Fruit fly (Drosophila melanogaster) whole organism, embryonic: Measurements from ENCODE around the gene Rab3GAP1.
A peak's percentile ranks its signal among the peaks of the same experiment; 100 is the strongest.

Experiments used
- Ada2b ChIP-seq: fragments of 200-800 bp; sonication (Bioruptor generic); IDR thresholded peaks from 2 replicates; pipeline ENCODE4 v1.3.6; 2022; ENCODE audit warnings: missing biosample characterization, missing genetic modification characterization
- Atf3 ChIP-seq: fragments of 200-800 bp; sonication (Bioruptor generic); optimal IDR thresholded peaks from 3 replicates; lab custom pipeline; 2016; ENCODE audit warnings: missing biosample characterization, missing genetic modification characterization
- CG10147 ChIP-seq: fragments of 200-800 bp; sonication (Bioruptor generic); optimal IDR thresholded peaks from 2 replicates; lab custom pipeline; 2019; ENCODE audit warnings: missing biosample characterization, mild to moderate bottlenecking, missing genetic modification characterization, moderate library complexity
- CG1024 ChIP-seq: fragments of 200-800 bp; sonication (Bioruptor generic); IDR thresholded peaks from 2 replicates; pipeline ENCODE4 v1.3.6; 2022; ENCODE audit warnings: missing biosample characterization, missing genetic modification characterization
- CG10321 ChIP-seq: fragments of 200-800 bp; sonication (Bioruptor generic); IDR thresholded peaks from 2 replicates; pipeline ENCODE4 v1.3.6; 2022; ENCODE audit warnings: missing biosample characterization, missing genetic modification characterization
- CG11247 ChIP-seq: fragments of 200-800 bp; sonication (Bioruptor generic); IDR thresholded peaks from 2 replicates; pipeline ENCODE4 v1.3.6; 2022; ENCODE audit warnings: missing biosample characterization, missing genetic modification characterization
- CG11398 ChIP-seq: fragments of 200-800 bp; sonication (Bioruptor generic); optimal IDR thresholded peaks from 2 replicates; lab custom pipeline; 2016; ENCODE audit warnings: missing biosample characterization, missing genetic modification characterization
- CG11695 ChIP-seq: fragments of 200-800 bp; sonication (Bioruptor generic); IDR thresholded peaks from 3 replicates; pipeline ENCODE4 v1.3.6; 2022; ENCODE audit warnings: missing biosample characterization, missing genetic modification characterization
- CG11723 ChIP-seq: fragments of 200-800 bp; sonication (Bioruptor generic); optimal IDR thresholded peaks from 2 replicates; lab custom pipeline; 2017; ENCODE audit warnings: missing biosample characterization, mild to moderate bottlenecking, missing genetic modification characterization
- CG12071 ChIP-seq: fragments of 200-800 bp; sonication (Bioruptor generic); optimal IDR thresholded peaks from 3 replicates; lab custom pipeline; 2018; ENCODE audit warnings: missing biosample characterization, mild to moderate bottlenecking, missing genetic modification characterization
- CG13123 ChIP-seq: fragments of 200-800 bp; sonication (Bioruptor generic); optimal IDR thresholded peaks from 2 replicates; lab custom pipeline; 2016; ENCODE audit warnings: missing biosample characterization, missing genetic modification characterization
- CG13287 ChIP-seq: fragments of 200-800 bp; sonication (Bioruptor generic); IDR thresholded peaks from 2 replicates; pipeline ENCODE4 v1.3.6; 2022; ENCODE audit warnings: missing biosample characterization, missing genetic modification characterization; ENCODE audit not compliant: partially characterized antibody
- CG13775 ChIP-seq: fragments of 200-800 bp; sonication (Bioruptor generic); optimal IDR thresholded peaks from 3 replicates; lab custom pipeline; 2017; ENCODE audit warnings: missing biosample characterization, mild to moderate bottlenecking, missing genetic modification characterization
- CG17186 ChIP-seq: fragments of 200-800 bp; sonication (Bioruptor generic); optimal IDR thresholded peaks from 3 replicates; lab custom pipeline; 2017; ENCODE audit warnings: missing biosample characterization, missing genetic modification reagents, missing genetic modification characterization
- CG3065 ChIP-seq: fragments of 200-800 bp; sonication (Bioruptor generic); optimal IDR thresholded peaks from 2 replicates; lab custom pipeline; 2016; ENCODE audit warnings: missing biosample characterization, missing genetic modification characterization
- CG31224 ChIP-seq: fragments of 200-800 bp; sonication (Bioruptor generic); IDR thresholded peaks from 2 replicates; pipeline ENCODE4 v1.3.6; 2022; ENCODE audit warnings: missing biosample characterization, missing genetic modification characterization
- CG3407 ChIP-seq: fragments of 200-800 bp; sonication (Bioruptor generic); optimal IDR thresholded peaks from 2 replicates; lab custom pipeline; 2018; ENCODE audit warnings: missing biosample characterization, mild to moderate bottlenecking, missing genetic modification characterization
- CG6791 ChIP-seq: fragments of 200-800 bp; sonication (Bioruptor generic); IDR thresholded peaks from 3 replicates; pipeline ENCODE4 v1.3.6; 2022; ENCODE audit warnings: missing biosample characterization, missing genetic modification characterization; ENCODE audit not compliant: partially characterized antibody
- CG7372 ChIP-seq: fragments of 200-800 bp; sonication (Bioruptor generic); IDR thresholded peaks from 2 replicates; pipeline ENCODE4 v1.3.6; 2022; ENCODE audit warnings: missing biosample characterization, missing genetic modification characterization
- CG7963 ChIP-seq: fragments of 200-800 bp; sonication (Bioruptor generic); IDR thresholded peaks from 3 replicates; pipeline ENCODE4 v1.3.6; 2022; ENCODE audit warnings: missing biosample characterization, missing genetic modification characterization; ENCODE audit not compliant: partially characterized antibody
- CG8388 ChIP-seq: fragments of 200-800 bp; sonication (Bioruptor generic); optimal IDR thresholded peaks from 2 replicates; lab custom pipeline; 2019; ENCODE audit warnings: missing biosample characterization, mild to moderate bottlenecking, missing genetic modification characterization, moderate library complexity
- CoRest ChIP-seq: fragments of 200-800 bp; sonication (Bioruptor generic); optimal IDR thresholded peaks from 3 replicates; lab custom pipeline; 2018; ENCODE audit warnings: missing biosample characterization, mild to moderate bottlenecking, missing genetic modification characterization, moderate library complexity
- Deaf1 ChIP-seq: fragments of 200-800 bp; optimal IDR thresholded peaks from 3 replicates; lab custom pipeline; 2019; ENCODE audit warnings: missing biosample characterization, mild to moderate bottlenecking, missing genetic modification characterization, moderate library complexity
- Dip2 ChIP-seq: fragments of 200-800 bp; sonication (Bioruptor generic); IDR thresholded peaks from 2 replicates; pipeline ENCODE4 v1.3.6; 2022; ENCODE audit warnings: missing biosample characterization, missing genetic modification characterization
- E2f2 ChIP-seq: fragments of 200-800 bp; sonication (Bioruptor generic); IDR thresholded peaks from 2 replicates; pipeline ENCODE4 v1.3.6; 2022; ENCODE audit warnings: missing biosample characterization, missing genetic modification characterization
- Gug ChIP-seq: fragments of 200-800 bp; sonication (Bioruptor generic); IDR thresholded peaks from 4 replicates; pipeline ENCODE4 v1.3.6; 2022; ENCODE audit warnings: missing biosample characterization, missing genetic modification characterization
- Hey ChIP-seq: fragments of 200-800 bp; sonication (Bioruptor generic); optimal IDR thresholded peaks from 3 replicates; lab custom pipeline; 2018; ENCODE audit warnings: missing biosample characterization, mild to moderate bottlenecking, missing genetic modification characterization
- Hmx ChIP-seq: fragments of 200-800 bp; sonication (Bioruptor generic); optimal IDR thresholded peaks from 2 replicates; lab custom pipeline; 2016; ENCODE audit warnings: missing biosample characterization, missing genetic modification characterization
- Hr3 ChIP-seq: fragments of 200-800 bp; sonication (Bioruptor generic); optimal IDR thresholded peaks from 3 replicates; lab custom pipeline; 2016; ENCODE audit warnings: missing biosample characterization, missing genetic modification characterization
- Hr78 ChIP-seq, 2 experiments: fragments of 200-800 bp in 1 of 2; fragments of >200 bp in 1 of 2; sonication (Bioruptor generic) in 1 of 2; optimal IDR thresholded peaks; 2 replicates each; lab custom pipeline; 2017 to 2019; ENCODE audit warnings: missing biosample characterization in 2 of 2, missing genetic modification characterization in 2 of 2, mild to moderate bottlenecking in 1 of 2, moderate library complexity in 1 of 2
- Lhr ChIP-seq: fragments of 200-800 bp; sonication (Bioruptor generic); optimal IDR thresholded peaks from 3 replicates; lab custom pipeline; 2017; ENCODE audit warnings: mild to moderate bottlenecking, missing biosample characterization, missing genetic modification reagents, missing genetic modification characterization
- MTF-1 ChIP-seq: fragments of 200-800 bp; sonication (Bioruptor generic); optimal IDR thresholded peaks from 2 replicates; lab custom pipeline; 2018; ENCODE audit warnings: missing biosample characterization, mild to moderate bottlenecking, missing genetic modification characterization, borderline replicate concordance
- Meics ChIP-seq: fragments of 200-800 bp; sonication (Bioruptor generic); optimal IDR thresholded peaks from 2 replicates; lab custom pipeline; 2017; ENCODE audit warnings: missing biosample characterization, mild to moderate bottlenecking, missing genetic modification characterization
- NK7.1 ChIP-seq: fragments of 200-800 bp; sonication (Bioruptor generic); optimal IDR thresholded peaks from 3 replicates; lab custom pipeline; 2016; ENCODE audit warnings: missing biosample characterization, missing genetic modification characterization
- Nf-YB ChIP-seq: fragments of 200-800 bp; sonication (Bioruptor generic); optimal IDR thresholded peaks from 3 replicates; lab custom pipeline; 2019; ENCODE audit warnings: missing biosample characterization, mild to moderate bottlenecking, missing genetic modification characterization, moderate library complexity
- NfI ChIP-seq: fragments of 200-800 bp; sonication (Bioruptor generic); optimal IDR thresholded peaks from 3 replicates; lab custom pipeline; 2018; ENCODE audit warnings: missing biosample characterization, mild to moderate bottlenecking, missing genetic modification characterization, moderate library complexity
- Sox100B ChIP-seq: fragments of 200-800 bp; sonication (Bioruptor generic); optimal IDR thresholded peaks from 3 replicates; lab custom pipeline; 2018; ENCODE audit warnings: missing biosample characterization, mild to moderate bottlenecking, missing genetic modification characterization
- Usf ChIP-seq: fragments of 200-800 bp; sonication (Bioruptor generic); optimal IDR thresholded peaks from 2 replicates; lab custom pipeline; 2017; ENCODE audit warnings: missing genotype, missing biosample characterization, missing genetic modification characterization
- ab ChIP-seq: fragments of 200-800 bp; sonication (Bioruptor generic); optimal IDR thresholded peaks from 2 replicates; lab custom pipeline; 2016; ENCODE audit warnings: missing biosample characterization, missing genetic modification characterization
- aop ChIP-seq: fragments of 200-800 bp; sonication (Bioruptor generic); IDR thresholded peaks from 2 replicates; pipeline ENCODE4 v1.3.6; 2022; ENCODE audit warnings: missing biosample characterization, missing genetic modification characterization
- bbx ChIP-seq: fragments of 200-800 bp; sonication (Bioruptor generic); IDR thresholded peaks from 2 replicates; pipeline ENCODE4 v1.3.6; 2022; ENCODE audit warnings: missing biosample characterization, missing genetic modification characterization; ENCODE audit not compliant: partially characterized antibody
- cg ChIP-seq: fragments of 200-800 bp; sonication (Bioruptor generic); optimal IDR thresholded peaks from 3 replicates; lab custom pipeline; 2019; ENCODE audit warnings: missing biosample characterization, mild to moderate bottlenecking, missing genetic modification characterization, moderate library complexity
- chif ChIP-seq, 2 experiments: fragments of 200-800 bp; sonication (Bioruptor generic); optimal IDR thresholded peaks; 3 replicates each; lab custom pipeline; 2016; ENCODE audit warnings: missing biosample characterization in 2 of 2, missing genetic modification characterization in 2 of 2
- corto ChIP-seq: fragments of 200-800 bp; sonication (Bioruptor generic); optimal IDR thresholded peaks from 2 replicates; lab custom pipeline; 2016; ENCODE audit warnings: missing biosample characterization, mild to moderate bottlenecking, missing genetic modification characterization, moderate library complexity
- croc ChIP-seq: fragments of 200-800 bp; sonication (Bioruptor generic); conservative IDR thresholded peaks from 3 replicates; pipeline ENCODE4 v1.3.6; 2022; ENCODE audit warnings: missing biosample characterization, missing genetic modification characterization
- ftz-f1 ChIP-seq: fragments of 200-800 bp; sonication (Bioruptor generic); optimal IDR thresholded peaks from 2 replicates; lab custom pipeline; 2016; ENCODE audit warnings: missing biosample characterization, missing genetic modification characterization
- gcm2 ChIP-seq: fragments of 200-800 bp; sonication (Bioruptor generic); optimal IDR thresholded peaks from 2 replicates; lab custom pipeline; 2016; ENCODE audit warnings: missing biosample characterization, missing genetic modification characterization
- klu ChIP-seq: fragments of 200-800 bp; sonication (Bioruptor generic); IDR thresholded peaks from 2 replicates; pipeline ENCODE4 v1.3.6; 2022; ENCODE audit warnings: missing biosample characterization, missing genetic modification characterization
- pho ChIP-seq: fragments of 200-800 bp; sonication (Bioruptor generic); optimal IDR thresholded peaks from 2 replicates; lab custom pipeline; 2016; ENCODE audit warnings: missing biosample characterization, missing genetic modification characterization
- scrt ChIP-seq: fragments of 200-800 bp; sonication (Bioruptor generic); optimal IDR thresholded peaks from 2 replicates; lab custom pipeline; 2018; ENCODE audit warnings: missing biosample characterization, mild to moderate bottlenecking, missing genetic modification characterization, moderate library complexity
- tna ChIP-seq: fragments of 200-800 bp; sonication (Bioruptor generic); IDR thresholded peaks from 2 replicates; pipeline ENCODE4 v1.3.6; 2022; ENCODE audit warnings: missing biosample characterization, missing genetic modification characterization; ENCODE audit not compliant: partially characterized antibody

Rab3GAP1 gene

dm6 chr2L:1655858-1656257 is 44.9 kb upstream of the Rab3GAP1 start:
- no peak for TF ChIP-seq MTF-1 (GFP tag; lab: Kevin White, UChicago)
- peak; percentile 17 for TF ChIP-seq Meics (GFP tag; lab: Kevin White, UChicago)
- TF ChIP-seq CG11695 (GFP tag; lab: Robert Waterston, UW): peak; percentile 62; the same call in 2 of the 3 replicates
- no peak for TF ChIP-seq CG6791 (GFP tag; lab: Robert Waterston, UW)
- no peak for TF ChIP-seq bbx
- TF ChIP-seq CG11723 (GFP tag; lab: Kevin White, UChicago): no peak
- no peak for TF ChIP-seq CG12071 (GFP tag; lab: Kevin White, UChicago)
- TF ChIP-seq Deaf1 (tag; lab: Kevin White, UChicago): no peak
- no peak for TF ChIP-seq Nf-YB (GFP tag; lab: Kevin White, UChicago)
- TF ChIP-seq CG10147 (GFP tag; lab: Kevin White, UChicago): no peak
- no peak for TF ChIP-seq CG1024 (GFP tag; lab: Robert Waterston, UW)
- no peak for TF ChIP-seq Dip2 (GFP tag; lab: Robert Waterston, UW)
- no peak for TF ChIP-seq Hmx (GFP tag; lab: Kevin White, UChicago)
- TF ChIP-seq Sox100B (GFP tag; lab: Kevin White, UChicago): no peak
- TF ChIP-seq CG3065 (GFP tag; lab: Kevin White, UChicago): no peak
- TF ChIP-seq CG13287 (GFP tag; lab: Robert Waterston, UW): no peak
- no peak for TF ChIP-seq CG10321 (GFP tag; lab: Robert Waterston, UW)
- no peak for TF ChIP-seq aop (GFP tag; lab: Robert Waterston, UW)
- no peak for TF ChIP-seq Gug
- peak; percentile 40 for TF ChIP-seq CG8388 (GFP tag; lab: Kevin White, UChicago)
- peak; percentile 39 for TF ChIP-seq CoRest
- no peak for TF ChIP-seq scrt
- TF ChIP-seq Hr78 (GFP tag; optimal IDR thresholded peaks at IDR 0.05; lab: Kevin White, UChicago): no peak
- no peak for TF ChIP-seq Hey (tag; lab: Kevin White, UChicago)
- TF ChIP-seq CG3407 (GFP tag; lab: Kevin White, UChicago): no peak
- TF ChIP-seq gcm2 (GFP tag; lab: Kevin White, UChicago): no peak
- no peak for TF ChIP-seq Atf3
- no peak for TF ChIP-seq ftz-f1
- peak; percentile 38 for TF ChIP-seq CG13775
- TF ChIP-seq CG31224: 0 out of 2 replicates have a peak, but pooled peaks have one; percentile 15
- TF ChIP-seq ab: no peak
- no peak for TF ChIP-seq CG7963
- TF ChIP-seq CG13123 (GFP tag; lab: Kevin White, UChicago): peak; percentile 0
- no peak for TF ChIP-seq Lhr (GFP tag; lab: Kevin White, UChicago)
- TF ChIP-seq CG7372 (GFP tag; lab: Robert Waterston, UW): no peak
- peak; percentile 68 for TF ChIP-seq Ada2b (GFP tag; lab: Robert Waterston, UW)
- no peak for TF ChIP-seq corto (GFP tag; lab: Kevin White, UChicago)
- TF ChIP-seq NfI (GFP tag; lab: Kevin White, UChicago): no peak
- TF ChIP-seq chif (GFP tag; optimal IDR thresholded peaks at IDR 0.05; lab: Kevin White, UChicago): peak in 1 of 2 experiments; percentile 31
- no peak for TF ChIP-seq croc (GFP tag; lab: Robert Waterston, UW)
- TF ChIP-seq Hr3 (GFP tag; lab: Kevin White, UChicago): no peak
- no peak for TF ChIP-seq CG17186 (GFP tag; lab: Kevin White, UChicago)
- no peak for TF ChIP-seq pho (GFP tag; lab: Kevin White, UChicago)
- 0 out of 2 replicates have a peak, but pooled peaks have one; percentile 2 for TF ChIP-seq klu (GFP tag; lab: Robert Waterston, UW)
- no peak for TF ChIP-seq Usf (GFP tag; lab: Kevin White, UChicago)
- TF ChIP-seq E2f2: 0 out of 2 replicates have a peak, but pooled peaks have one; percentile 34
- TF ChIP-seq cg: no peak
- TF ChIP-seq NK7.1 (GFP tag; lab: Kevin White, UChicago): no peak
- no peak for TF ChIP-seq CG11398 (GFP tag; lab: Kevin White, UChicago)
- no peak for TF ChIP-seq tna (GFP tag; lab: Robert Waterston, UW)
- peak; percentile 62 for TF ChIP-seq CG11247 (GFP tag; lab: Robert Waterston, UW)
